Worm (Caenorhabditis elegans) whole organism, L3 larva: Measurements from ENCODE around the gene csn-5.

Source experiments
- ceh-28 ChIP-seq: fragments of 150-350 bp; optimal IDR thresholded peaks from 2 replicates; lab custom pipeline; 2014; ENCODE audit warnings: missing biosample characterization, missing genetic modification reagents, missing genetic modification characterization
- ceh-9 ChIP-seq: sonication (generic microtip); optimal IDR thresholded peaks from 2 replicates; lab custom pipeline; 2018; ENCODE audit warnings: missing biosample characterization, missing genetic modification characterization
- elt-2 ChIP-seq: sonication (generic microtip); optimal IDR thresholded peaks from 2 replicates; lab custom pipeline; 2016; ENCODE audit warnings: missing genetic modification reagents, mild to moderate bottlenecking, missing genetic modification characterization, missing compliant biosample characterization
- elt-3 ChIP-seq, 3 experiments: fragments of 150-350 bp in 1 of 3; sonication (generic microtip) in 2 of 3; optimal IDR thresholded peaks; 2 replicates in 2 of 3; 4 replicates in 1 of 3; lab custom pipeline; 2014 to 2017; ENCODE audit warnings: missing biosample characterization in 3 of 3, missing genetic modification characterization in 3 of 3
- eor-1 ChIP-seq, 2 experiments: fragments of 150-350 bp; optimal IDR thresholded peaks; 2 replicates each; lab custom pipeline; 2014 to 2018; ENCODE audit warnings: missing biosample characterization in 2 of 2, missing genetic modification characterization in 2 of 2
- mdl-1 ChIP-seq: fragments of 150-350 bp; optimal IDR thresholded peaks from 2 replicates; lab custom pipeline; 2014; ENCODE audit warnings: missing biosample characterization, missing genetic modification characterization
- nhr-12 ChIP-seq: fragments of 150-350 bp; optimal IDR thresholded peaks from 2 replicates; lab custom pipeline; 2014; ENCODE audit warnings: missing biosample characterization, missing genetic modification characterization
- nhr-77 ChIP-seq: fragments of 150-350 bp; optimal IDR thresholded peaks from 2 replicates; lab custom pipeline; 2014; ENCODE audit warnings: missing biosample characterization, missing genetic modification characterization
- pha-4 ChIP-seq: fragments of 150-350 bp; optimal IDR thresholded peaks from 2 replicates; lab custom pipeline; 2014; ENCODE audit warnings: missing biosample characterization, missing genetic modification reagents, missing genetic modification characterization
- ztf-11 ChIP-seq: fragments of 150-350 bp; optimal IDR thresholded peaks from 2 replicates; lab custom pipeline; 2014; ENCODE audit warnings: missing biosample characterization, missing genetic modification characterization

ce11 chrIV:5604465-5604864, 44.9 kb upstream of the csn-5 start:
- TF ChIP-seq nhr-77 (no peak), pha-4 (tag; lab: Kevin White, UChicago) (peak; percentile 100), ceh-28 (peak; percentile 61), ceh-9 (tag; lab: Kevin White, UChicago) (no peak), mdl-1 (tag; lab: Kevin White, UChicago) (peak; percentile 61), ztf-11 (tag; lab: Kevin White, UChicago) (no peak), eor-1 (tag; optimal IDR thresholded peaks at IDR 0.05; lab: Kevin White, UChicago) (no peak), nhr-12 (no peak), elt-3 (tag; optimal IDR thresholded peaks at IDR 0.05; lab: Kevin White, UChicago) (no peak), elt-2 (tag; lab: Kevin White, UChicago) (peak; percentile 75)
